Fruit fly (Drosophila melanogaster) whole organism, embryonic: ENCODE measurements around the gene CG7367.

ENCODE experiments used
- CG11093 ChIP-seq: fragments of 200-800 bp; sonication (Bioruptor generic); IDR thresholded peaks from 3 replicates; pipeline ENCODE4 v1.3.6; 2022; ENCODE audit warnings: missing biosample characterization, missing genetic modification characterization
- CG12299 ChIP-seq: fragments of 200-800 bp; sonication (Bioruptor generic); optimal IDR thresholded peaks from 2 replicates; lab custom pipeline; 2018; ENCODE audit warnings: missing biosample characterization, mild to moderate bottlenecking, missing genetic modification characterization
- CG13123 ChIP-seq: fragments of 200-800 bp; sonication (Bioruptor generic); optimal IDR thresholded peaks from 2 replicates; lab custom pipeline; 2016; ENCODE audit warnings: missing biosample characterization, missing genetic modification characterization
- CG13424 ChIP-seq: fragments of 200-800 bp; sonication (Bioruptor generic); optimal IDR thresholded peaks from 2 replicates; lab custom pipeline; 2019; ENCODE audit warnings: missing biosample characterization, mild to moderate bottlenecking, missing genetic modification characterization, moderate library complexity
- CG17186 ChIP-seq: fragments of 200-800 bp; sonication (Bioruptor generic); optimal IDR thresholded peaks from 3 replicates; lab custom pipeline; 2017; ENCODE audit warnings: missing biosample characterization, missing genetic modification reagents, missing genetic modification characterization
- CG17385 ChIP-seq: fragments of 200-800 bp; sonication (Bioruptor generic); optimal IDR thresholded peaks from 3 replicates; lab custom pipeline; 2018; ENCODE audit warnings: missing biosample characterization, mild to moderate bottlenecking, missing genetic modification characterization
- CG1792 ChIP-seq: fragments of 200-800 bp; sonication (Bioruptor generic); optimal IDR thresholded peaks from 2 replicates; lab custom pipeline; 2016; ENCODE audit warnings: missing biosample characterization, missing genetic modification characterization
- CG2202 ChIP-seq: fragments of 200-800 bp; sonication (Bioruptor generic); optimal IDR thresholded peaks from 2 replicates; lab custom pipeline; 2018; ENCODE audit warnings: missing biosample characterization, mild to moderate bottlenecking, missing genetic modification characterization
- CG2889 ChIP-seq: fragments of 200-800 bp; sonication (Bioruptor generic); IDR thresholded peaks from 3 replicates; pipeline ENCODE4 v1.3.6; 2022; ENCODE audit warnings: missing biosample characterization, missing genetic modification characterization
- CG31388 ChIP-seq: fragments of 200-800 bp; sonication (Bioruptor generic); optimal IDR thresholded peaks from 2 replicates; lab custom pipeline; 2016; ENCODE audit warnings: missing biosample characterization, missing genetic modification characterization
- CG33213 ChIP-seq: fragments of 200-800 bp; sonication (Bioruptor generic); optimal IDR thresholded peaks from 3 replicates; lab custom pipeline; 2016; ENCODE audit warnings: missing biosample characterization, missing genetic modification characterization
- CG3407 ChIP-seq: fragments of 200-800 bp; sonication (Bioruptor generic); optimal IDR thresholded peaks from 2 replicates; lab custom pipeline; 2018; ENCODE audit warnings: missing biosample characterization, mild to moderate bottlenecking, missing genetic modification characterization
- CG43689 ChIP-seq: fragments of 200-800 bp; sonication (Bioruptor generic); IDR thresholded peaks from 2 replicates; pipeline ENCODE4 v1.3.6; 2022; ENCODE audit warnings: missing biosample characterization, missing genetic modification characterization
- CG6683 ChIP-seq: fragments of 200-800 bp; sonication (Bioruptor generic); optimal IDR thresholded peaks from 2 replicates; lab custom pipeline; 2017; ENCODE audit warnings: missing biosample characterization, mild to moderate bottlenecking, missing genetic modification characterization, missing genetic modification reagents
- CG6813 ChIP-seq: fragments of 200-800 bp; sonication (Bioruptor generic); optimal IDR thresholded peaks from 2 replicates; lab custom pipeline; 2017; ENCODE audit warnings: missing biosample characterization, missing genetic modification characterization, mild to moderate bottlenecking, moderate library complexity, missing genetic modification reagents
- D ChIP-seq, 2 experiments: fragments of 200-800 bp in 1 of 2; fragments of >200 bp in 1 of 2; sonication (Bioruptor generic) in 1 of 2; optimal IDR thresholded peaks; 2 replicates in 1 of 2; 3 replicates in 1 of 2; lab custom pipeline; 2017; ENCODE audit warnings: mild to moderate bottlenecking in 1 of 2, missing biosample characterization in 1 of 2, missing genetic modification characterization in 1 of 2, missing genetic modification reagents in 1 of 2
- Dbx ChIP-seq: fragments of 200-800 bp; sonication (Bioruptor generic); IDR thresholded peaks from 3 replicates; pipeline ENCODE4 v1.3.6; 2022; ENCODE audit warnings: missing biosample characterization, missing genetic modification characterization
- Dip2 ChIP-seq: fragments of 200-800 bp; sonication (Bioruptor generic); IDR thresholded peaks from 2 replicates; pipeline ENCODE4 v1.3.6; 2022; ENCODE audit warnings: missing biosample characterization, missing genetic modification characterization
- HmgZ ChIP-seq: fragments of 200-800 bp; sonication (Bioruptor generic); optimal IDR thresholded peaks from 2 replicates; lab custom pipeline; 2018; ENCODE audit warnings: missing biosample characterization, mild to moderate bottlenecking, missing genetic modification characterization
- Lhr ChIP-seq: fragments of 200-800 bp; sonication (Bioruptor generic); optimal IDR thresholded peaks from 3 replicates; lab custom pipeline; 2017; ENCODE audit warnings: mild to moderate bottlenecking, missing biosample characterization, missing genetic modification reagents, missing genetic modification characterization
- Lim3 ChIP-seq: fragments of 200-800 bp; sonication (Bioruptor generic); IDR thresholded peaks from 2 replicates; pipeline ENCODE4 v1.3.6; 2022; ENCODE audit warnings: missing biosample characterization, missing genetic modification characterization
- Lpt ChIP-seq: fragments of >200 bp; optimal IDR thresholded peaks from 2 replicates; lab custom pipeline; 2018; ENCODE audit warnings: missing biosample characterization, missing genetic modification characterization
- Mad ChIP-seq: fragments of 200-800 bp; sonication (Bioruptor generic); optimal IDR thresholded peaks from 2 replicates; lab custom pipeline; 2016; ENCODE audit warnings: missing biosample characterization, missing genetic modification characterization
- Meics ChIP-seq: fragments of 200-800 bp; sonication (Bioruptor generic); optimal IDR thresholded peaks from 2 replicates; lab custom pipeline; 2017; ENCODE audit warnings: missing biosample characterization, mild to moderate bottlenecking, missing genetic modification characterization
- Mrtf ChIP-seq: fragments of 200-800 bp; sonication (Bioruptor generic); IDR thresholded peaks from 3 replicates; pipeline ENCODE4 v1.3.6; 2022; ENCODE audit warnings: missing biosample characterization, missing genetic modification characterization
- Oli ChIP-seq: fragments of 200-800 bp; sonication (Bioruptor generic); optimal IDR thresholded peaks from 2 replicates; lab custom pipeline; 2018; ENCODE audit warnings: missing biosample characterization, mild to moderate bottlenecking, missing genetic modification characterization, moderate library complexity
- Rfx ChIP-seq: fragments of 200-800 bp; sonication (Bioruptor generic); IDR thresholded peaks from 2 replicates; pipeline ENCODE4 v1.3.6; 2022; ENCODE audit warnings: missing biosample characterization, missing genetic modification characterization
- Sox102F ChIP-seq: fragments of 200-800 bp; sonication (Bioruptor generic); optimal IDR thresholded peaks from 2 replicates; lab custom pipeline; 2018; ENCODE audit warnings: missing biosample characterization, mild to moderate bottlenecking, missing genetic modification characterization, moderate library complexity
- Ssrp ChIP-seq: fragments of 200-800 bp; sonication (Bioruptor generic); optimal IDR thresholded peaks from 2 replicates; lab custom pipeline; 2018; ENCODE audit warnings: missing biosample characterization, mild to moderate bottlenecking, missing genetic modification characterization, moderate library complexity
- ato ChIP-seq: fragments of 200-800 bp; sonication (Bioruptor generic); IDR thresholded peaks from 2 replicates; pipeline ENCODE4 v1.3.6; 2022; ENCODE audit warnings: missing biosample characterization, missing genetic modification characterization; ENCODE audit not compliant: partially characterized antibody
- bcd ChIP-seq: fragments of 200-800 bp; sonication (Bioruptor generic); optimal IDR thresholded peaks from 2 replicates; lab custom pipeline; 2017; ENCODE audit warnings: missing biosample characterization, mild to moderate bottlenecking, missing genetic modification characterization
- corto ChIP-seq: fragments of 200-800 bp; sonication (Bioruptor generic); optimal IDR thresholded peaks from 2 replicates; lab custom pipeline; 2016; ENCODE audit warnings: missing biosample characterization, mild to moderate bottlenecking, missing genetic modification characterization, moderate library complexity
- crc ChIP-seq: fragments of 200-800 bp; sonication (Bioruptor generic); optimal IDR thresholded peaks from 2 replicates; lab custom pipeline; 2016; ENCODE audit warnings: missing biosample characterization, missing genetic modification characterization
- eve ChIP-seq, 2 experiments: fragments of >200 bp; optimal IDR thresholded peaks; 2 replicates each; lab custom pipeline; 2017; ENCODE audit warnings: missing biosample characterization in 2 of 2, missing genetic modification characterization in 2 of 2
- kay ChIP-seq: fragments of 200-800 bp; sonication (Bioruptor generic); optimal IDR thresholded peaks from 2 replicates; lab custom pipeline; 2016; ENCODE audit warnings: missing biosample characterization, missing genetic modification characterization
- kni ChIP-seq: fragments of 200-800 bp; sonication (Bioruptor generic); optimal IDR thresholded peaks from 3 replicates; lab custom pipeline; 2017; ENCODE audit warnings: mild to moderate bottlenecking, missing biosample characterization, missing genetic modification reagents, missing genetic modification characterization
- maf-S ChIP-seq: fragments of 200-800 bp; sonication (Bioruptor generic); optimal IDR thresholded peaks from 2 replicates; lab custom pipeline; 2016; ENCODE audit warnings: missing biosample characterization, missing genetic modification characterization
- nerfin-2 ChIP-seq: fragments of 200-800 bp; sonication (Bioruptor generic); IDR thresholded peaks from 2 replicates; pipeline ENCODE4 v1.3.6; 2022; ENCODE audit warnings: missing biosample characterization, missing genetic modification characterization; ENCODE audit not compliant: partially characterized antibody
- org-1 ChIP-seq: fragments of 200-800 bp; sonication (Bioruptor generic); optimal IDR thresholded peaks from 2 replicates; lab custom pipeline; 2017; ENCODE audit warnings: missing biosample characterization, missing genetic modification characterization
- row ChIP-seq: fragments of 200-800 bp; sonication (Bioruptor generic); IDR thresholded peaks from 3 replicates; pipeline ENCODE4 v1.3.6; 2022; ENCODE audit warnings: missing biosample characterization, missing genetic modification characterization
- salm ChIP-seq: fragments of 200-800 bp; sonication (Bioruptor generic); optimal IDR thresholded peaks from 2 replicates; lab custom pipeline; 2018; ENCODE audit warnings: missing biosample characterization, mild to moderate bottlenecking, missing genetic modification characterization
- sc ChIP-seq, 3 experiments: fragments of >200 bp in 2 of 3; fragments of 200-800 bp in 1 of 3; sonication (Bioruptor generic) in 1 of 3; optimal IDR thresholded peaks; 2 replicates in 2 of 3; 3 replicates in 1 of 3; lab custom pipeline; 2017; ENCODE audit warnings: mild to moderate bottlenecking in 1 of 3, missing biosample characterization in 1 of 3, missing genetic modification characterization in 1 of 3, missing genetic modification reagents in 1 of 3
- schlank ChIP-seq: fragments of 200-800 bp; sonication (Bioruptor generic); optimal IDR thresholded peaks from 2 replicates; lab custom pipeline; 2018; ENCODE audit warnings: missing biosample characterization, mild to moderate bottlenecking, missing genetic modification characterization
- shn ChIP-seq: fragments of 200-800 bp; sonication (Bioruptor generic); optimal IDR thresholded peaks from 3 replicates; lab custom pipeline; 2016; ENCODE audit warnings: missing biosample characterization, missing genetic modification characterization
- so ChIP-seq: fragments of 200-800 bp; sonication (Bioruptor generic); IDR thresholded peaks from 3 replicates; pipeline ENCODE4 v1.3.6; 2022; ENCODE audit warnings: missing biosample characterization, missing genetic modification characterization
- tap ChIP-seq: fragments of 200-800 bp; optimal IDR thresholded peaks from 3 replicates; lab custom pipeline; 2019; ENCODE audit warnings: missing biosample characterization, mild to moderate bottlenecking, missing genetic modification characterization, moderate library complexity
- trem ChIP-seq: fragments of 200-800 bp; optimal IDR thresholded peaks from 3 replicates; lab custom pipeline; 2019; ENCODE audit warnings: missing biosample characterization, mild to moderate bottlenecking, missing genetic modification characterization, moderate library complexity
- usp ChIP-seq: fragments of >200 bp; optimal IDR thresholded peaks from 2 replicates; lab custom pipeline; 2017; ENCODE audit warnings: missing biosample characterization, missing genetic modification characterization
- zfh1 ChIP-seq: fragments of 200-800 bp; sonication (Bioruptor generic); IDR thresholded peaks from 3 replicates; pipeline ENCODE4 v1.3.6; 2022; ENCODE audit warnings: missing biosample characterization, missing genetic modification characterization

Gene CG7367

dm6 chr2L:8042645-8043281 lies 3.2 kb upstream of the CG7367 start, which contains the start of gene RpL36A:
Gene RpL36A (minus strand): TSS chr2L:8042909.
- TF ChIP-seq CG6683, result no peak
- TF ChIP-seq sc (optimal IDR thresholded peaks at IDR 0.05; lab: Kevin White, UChicago), result no peak
- TF ChIP-seq sc (GFP tag; optimal IDR thresholded peaks at IDR 0.05; lab: Kevin White, UChicago), result no peak
- peak; percentile 21 for TF ChIP-seq CG17186 (GFP tag; lab: Kevin White, UChicago)
- peak; percentile 69 for TF ChIP-seq nerfin-2 (GFP tag; lab: Robert Waterston, UW)
- TF ChIP-seq shn, result peak; percentile 46
- no peak for TF ChIP-seq Oli
- no peak for TF ChIP-seq Lim3 (GFP tag; lab: Robert Waterston, UW)
- TF ChIP-seq D (optimal IDR thresholded peaks at IDR 0.05; lab: Kevin White, UChicago), result peak; percentile 10
- TF ChIP-seq D (GFP tag; optimal IDR thresholded peaks at IDR 0.05; lab: Kevin White, UChicago), result no peak
- TF ChIP-seq HmgZ, result peak; percentile 70
- TF ChIP-seq CG31388, result no peak
- TF ChIP-seq ato (GFP tag; lab: Robert Waterston, UW), result peak; percentile 91
- peak; percentile 58 for TF ChIP-seq bcd (GFP tag; lab: Kevin White, UChicago)
- TF ChIP-seq row (GFP tag; lab: Robert Waterston, UW), result peak; percentile 74
- TF ChIP-seq so (GFP tag; lab: Robert Waterston, UW), result peak; percentile 76; the same call in 2 of the 3 replicates
- peak; percentile 29 for TF ChIP-seq salm (tag; lab: Kevin White, UChicago)
- no peak for TF ChIP-seq kay (GFP tag; lab: Kevin White, UChicago)
- TF ChIP-seq CG3407, result peak; percentile 34
- TF ChIP-seq Sox102F (GFP tag; lab: Kevin White, UChicago), result no peak
- no peak for TF ChIP-seq CG33213 (GFP tag; lab: Kevin White, UChicago)
- TF ChIP-seq kni (GFP tag; lab: Kevin White, UChicago), result no peak
- peak; percentile 40 for TF ChIP-seq CG13424 (tag; lab: Kevin White, UChicago)
- peak; percentile 81 for TF ChIP-seq Rfx (GFP tag; lab: Robert Waterston, UW)
- TF ChIP-seq CG12299, result peak; percentile 50
- no peak for TF ChIP-seq CG17385 (GFP tag; lab: Kevin White, UChicago)
- TF ChIP-seq corto (GFP tag; lab: Kevin White, UChicago), result no peak
- peak; percentile 21 for TF ChIP-seq crc (GFP tag; lab: Kevin White, UChicago)
- peak; percentile 73 for TF ChIP-seq zfh1
- peak; percentile 68 for TF ChIP-seq schlank (tag; lab: Kevin White, UChicago)
- peak; percentile 70 for TF ChIP-seq Meics (GFP tag; lab: Kevin White, UChicago)
- TF ChIP-seq Lpt, result no peak
- TF ChIP-seq Dbx (GFP tag; lab: Robert Waterston, UW), result peak; percentile 67; the same call in 2 of the 3 replicates
- no peak for TF ChIP-seq CG1792 (GFP tag; lab: Kevin White, UChicago)
- TF ChIP-seq CG43689, result no peak
- peak; percentile 16 for TF ChIP-seq Lhr (GFP tag; lab: Kevin White, UChicago)
- TF ChIP-seq CG13123, result no peak
- no peak for TF ChIP-seq usp (GFP tag; lab: Kevin White, UChicago)
- TF ChIP-seq CG6813, result peak; percentile 52
- TF ChIP-seq org-1 (GFP tag; lab: Kevin White, UChicago), result peak; percentile 43
- peak; percentile 49; the same call in 2 of the 3 replicates for TF ChIP-seq Mrtf
- no peak for TF ChIP-seq eve (GFP tag; optimal IDR thresholded peaks at IDR 0.05; lab: Kevin White, UChicago)
- peak; percentile 69 for TF ChIP-seq maf-S (GFP tag; lab: Kevin White, UChicago)
- TF ChIP-seq Ssrp, result no peak
- TF ChIP-seq tap (tag; lab: Kevin White, UChicago), result no peak
- peak; percentile 32 for TF ChIP-seq trem (tag; lab: Kevin White, UChicago)
- TF ChIP-seq Dip2 (GFP tag; lab: Robert Waterston, UW), result no peak
- TF ChIP-seq Mad (GFP tag; lab: Kevin White, UChicago), result no peak
- TF ChIP-seq CG2889, result no peak
- TF ChIP-seq CG2202, result peak; percentile 36
- no peak for TF ChIP-seq CG11093
